Fruit fly (Drosophila melanogaster): ENCODE data around the gene Eig71Ee.
A peak's percentile ranks its signal among the peaks of the same experiment; 100 is the strongest.

The Eig71Ee gene

dm6 chr3L:15616900-15617299, 38.9 kb downstream of the Eig71Ee start:
- TF ChIP-seq schlank (tag; optimal IDR thresholded peaks at IDR 0.05), result no peak
- TF ChIP-seq emc (GFP tag; optimal IDR thresholded peaks at IDR 0.05), result no peak
- no peak for TF ChIP-seq CG4328 (GFP tag; optimal IDR thresholded peaks at IDR 0.05)
- no peak for TF ChIP-seq tap (tag; optimal IDR thresholded peaks at IDR 0.05)
- no peak for TF ChIP-seq Aef1 (GFP tag; IDR thresholded peaks at IDR 0.05)
- no peak for TF ChIP-seq mam (GFP tag; optimal IDR thresholded peaks at IDR 0.05)
- no peak for TF ChIP-seq CG33213 (GFP tag; optimal IDR thresholded peaks at IDR 0.05)
- no peak for TF ChIP-seq CoRest (tag; optimal IDR thresholded peaks at IDR 0.05)
- peak; percentile 81 for TF ChIP-seq Med (GFP tag)
- no peak for TF ChIP-seq NC2α (GFP tag; optimal IDR thresholded peaks at IDR 0.05)
- no peak for TF ChIP-seq C15 (GFP tag; IDR thresholded peaks at IDR 0.05)
- TF ChIP-seq CG15073 (GFP tag; optimal IDR thresholded peaks at IDR 0.05), result no peak
- TF ChIP-seq CG10274 (GFP tag; optimal IDR thresholded peaks at IDR 0.05), result no peak
- no peak for TF ChIP-seq slou (GFP tag; optimal IDR thresholded peaks at IDR 0.05)
- TF ChIP-seq ewg (GFP tag; optimal IDR thresholded peaks at IDR 0.05), result no peak
- TF ChIP-seq CG3847 (GFP tag; IDR thresholded peaks at IDR 0.05), result no peak; the same call in 1 of the 2 replicates
- TF ChIP-seq Six4 (GFP tag; optimal IDR thresholded peaks at IDR 0.05), result no peak
- TF ChIP-seq CG9932 (GFP tag; IDR thresholded peaks at IDR 0.05), result 0 out of 2 replicates have a peak, but pooled peaks have one; percentile 31
- no peak for TF ChIP-seq unc-4 (GFP tag; IDR thresholded peaks at IDR 0.05; ENCODE audit: partially characterized antibody)
- TF ChIP-seq H15 (GFP tag; IDR thresholded peaks at IDR 0.05), result no peak
- no peak for TF ChIP-seq CG9817 (tag; optimal IDR thresholded peaks at IDR 0.05)
- TF ChIP-seq sug (tag; optimal IDR thresholded peaks at IDR 0.05), result no peak
- peak; percentile 11 for TF ChIP-seq ftz-f1 (GFP tag; optimal IDR thresholded peaks at IDR 0.05)
- TF ChIP-seq CG8944 (GFP tag; optimal IDR thresholded peaks at IDR 0.05), result no peak
- TF ChIP-seq abd-A (tag; optimal IDR thresholded peaks at IDR 0.05), result peak; percentile 98
- TF ChIP-seq mirr (GFP tag; optimal IDR thresholded peaks at IDR 0.05), result peak; percentile 69
- no peak for TF ChIP-seq CG6683 (GFP tag; optimal IDR thresholded peaks at IDR 0.05)
- TF ChIP-seq Xbp1 (GFP tag; optimal IDR thresholded peaks at IDR 0.05), result no peak
- 0 out of 2 replicates have a peak, but pooled peaks have one; percentile 23 for TF ChIP-seq NFAT (GFP tag; IDR thresholded peaks at IDR 0.05)
- no peak for TF ChIP-seq nmo (GFP tag; optimal IDR thresholded peaks at IDR 0.05)
- no peak for TF ChIP-seq slp2 (GFP tag; optimal IDR thresholded peaks at IDR 0.05)
- TF ChIP-seq CG34376 (GFP tag; optimal IDR thresholded peaks at IDR 0.05), result no peak
- peak; percentile 10 for TF ChIP-seq CG12071 (GFP tag; optimal IDR thresholded peaks at IDR 0.05)
- no peak for TF ChIP-seq CG4730 (GFP tag; IDR thresholded peaks at IDR 0.05)
- TF ChIP-seq Gsc (GFP tag; IDR thresholded peaks at IDR 0.05), result no peak
- no peak for TF ChIP-seq CG14710 (tag; optimal IDR thresholded peaks at IDR 0.05)
- no peak for TF ChIP-seq CG3281 (GFP tag; optimal IDR thresholded peaks at IDR 0.05)
- no peak for TF ChIP-seq CG6813 (GFP tag; optimal IDR thresholded peaks at IDR 0.05)
- peak; percentile 18 for TF ChIP-seq CG1832 (GFP tag; optimal IDR thresholded peaks at IDR 0.05)
- TF ChIP-seq sens (GFP tag), result no peak
- TF ChIP-seq Mad (GFP tag; optimal IDR thresholded peaks at IDR 0.05), result no peak
- TF ChIP-seq CkIIα-i1 (GFP tag; IDR thresholded peaks at IDR 0.05), result no peak
- no peak for TF ChIP-seq Dref (GFP tag; IDR thresholded peaks at IDR 0.05)
- no peak for TF ChIP-seq Deaf1 (tag; optimal IDR thresholded peaks at IDR 0.05)
- no peak for TF ChIP-seq CTCF (GFP tag; optimal IDR thresholded peaks at IDR 0.05)
- TF ChIP-seq CG10209 (GFP tag; optimal IDR thresholded peaks at IDR 0.05), result no peak
- no peak for TF ChIP-seq CG10959 (GFP tag; IDR thresholded peaks at IDR 0.05)
- TF ChIP-seq crol (GFP tag; IDR thresholded peaks at IDR 0.05), result peak; percentile 67
- no peak for TF ChIP-seq pho (GFP tag; optimal IDR thresholded peaks at IDR 0.05)
- TF ChIP-seq run (tag; optimal IDR thresholded peaks at IDR 0.05), result no peak
- no peak for TF ChIP-seq Oli (tag; optimal IDR thresholded peaks at IDR 0.05)
- no peak for TF ChIP-seq CG12219 (GFP tag; optimal IDR thresholded peaks at IDR 0.05)
- TF ChIP-seq stc (GFP tag; IDR thresholded peaks at IDR 0.05), result no peak
